Worm (Caenorhabditis elegans): ENCODE results near the gene T22D1.18.

DNA sequence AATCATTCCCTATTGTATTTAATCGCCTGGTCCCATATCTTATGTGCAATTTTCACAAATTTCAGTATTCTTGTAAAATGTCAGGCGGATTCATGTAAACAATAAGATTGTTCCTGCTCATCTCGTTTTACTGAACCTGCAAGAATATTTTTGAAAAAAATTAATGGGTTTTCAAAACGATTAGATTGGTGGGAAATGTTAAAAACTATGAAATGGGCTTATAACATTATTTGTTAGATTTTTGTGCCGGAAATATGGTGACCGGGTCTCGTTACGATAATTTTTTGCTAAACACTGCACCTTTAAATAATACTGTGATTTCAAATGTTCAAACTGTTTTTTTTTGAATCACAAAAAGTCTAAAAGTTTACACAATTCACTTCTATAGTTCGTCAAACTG, 14.5 kb downstream of the T22D1.18 start:
- no peak for TF ChIP-seq ceh-36 (tag; optimal IDR thresholded peaks at IDR 0.05)
- no peak for TF ChIP-seq aly-1 (tag; optimal IDR thresholded peaks at IDR 0.05)
- TF ChIP-seq flt-1 (GFP tag; IDR thresholded peaks at IDR 0.05) = no peak
